Worm (Caenorhabditis elegans) whole organism, L3 larva: ENCODE measurements around the gene Y75B8A.37.

Experiments
- ama-1 ChIP-seq: fragments of 150-350 bp; optimal IDR thresholded peaks from 2 replicates; lab custom pipeline; 2018
- ceh-82 ChIP-seq: fragments of 150-350 bp; optimal IDR thresholded peaks from 2 replicates; lab custom pipeline; 2014; ENCODE audit warnings: missing biosample characterization, missing genetic modification characterization
- elt-1 ChIP-seq: fragments of 150-350 bp; optimal IDR thresholded peaks from 2 replicates; lab custom pipeline; 2014; ENCODE audit warnings: missing biosample characterization, missing genetic modification characterization
- elt-3 ChIP-seq, 3 experiments: fragments of 150-350 bp in 1 of 3; sonication (generic microtip) in 2 of 3; optimal IDR thresholded peaks; 2 replicates in 2 of 3; 4 replicates in 1 of 3; lab custom pipeline; 2014 to 2017; ENCODE audit warnings: missing biosample characterization in 3 of 3, missing genetic modification characterization in 3 of 3
- eor-1 ChIP-seq, 2 experiments: fragments of 150-350 bp; optimal IDR thresholded peaks; 2 replicates each; lab custom pipeline; 2014 to 2018; ENCODE audit warnings: missing biosample characterization in 2 of 2, missing genetic modification characterization in 2 of 2
- jun-1 ChIP-seq: fragments of 150-350 bp; optimal IDR thresholded peaks from 2 replicates; lab custom pipeline; 2014; ENCODE audit warnings: missing biosample characterization, missing genetic modification reagents, missing genetic modification characterization
- nfya-1 ChIP-seq: sonication (generic microtip); optimal IDR thresholded peaks from 2 replicates; lab custom pipeline; 2017; ENCODE audit warnings: missing genetic modification characterization, mild to moderate bottlenecking, missing compliant biosample characterization, antibody characterized with exemption, moderate library complexity; ENCODE audit not compliant: insufficient read depth
- nhr-237 ChIP-seq: fragments of 150-350 bp; optimal IDR thresholded peaks from 2 replicates; lab custom pipeline; 2014; ENCODE audit warnings: missing biosample characterization, missing genetic modification characterization
- nhr-28 ChIP-seq: fragments of 150-350 bp; optimal IDR thresholded peaks from 2 replicates; lab custom pipeline; 2014; ENCODE audit warnings: missing biosample characterization, missing genetic modification characterization
- pha-4 ChIP-seq: fragments of 150-350 bp; optimal IDR thresholded peaks from 2 replicates; lab custom pipeline; 2014; ENCODE audit warnings: missing biosample characterization, missing genetic modification reagents, missing genetic modification characterization
- sea-2 ChIP-seq: fragments of 150-350 bp; sonication (generic microtip); optimal IDR thresholded peaks from 4 replicates; lab custom pipeline; 2014; ENCODE audit warnings: missing biosample characterization, missing genetic modification reagents, missing genetic modification characterization
- snpc-4 ChIP-seq: fragments of 150-350 bp; optimal IDR thresholded peaks from 2 replicates; lab custom pipeline; 2014; ENCODE audit warnings: missing biosample characterization, missing genetic modification characterization

- TF ChIP-seq nfya-1 (tag; lab: Kevin White, UChicago) (no peak), elt-1 (tag; lab: Kevin White, UChicago) (no peak), eor-1 (tag; optimal IDR thresholded peaks at IDR 0.05; lab: Kevin White, UChicago) (no peak), elt-3 (tag; optimal IDR thresholded peaks at IDR 0.05; lab: Kevin White, UChicago) (no peak), ceh-82 (tag; lab: Kevin White, UChicago) (no peak), snpc-4 (tag; lab: Kevin White, UChicago) (no peak), ama-1 (no peak), jun-1 (no peak), pha-4 (no peak), sea-2 (no peak), nhr-28 (tag; lab: Kevin White, UChicago) (no peak), nhr-237 (tag; lab: Kevin White, UChicago) (no peak)
These were observed 16.0 kb upstream of the Y75B8A.37 start for ce11 chrIII:12299259-12299658.
